Worm (Caenorhabditis elegans): ENCODE data around the gene ZK177.11.

- peak; percentile 99 for TF ChIP-seq ces-1 (GFP tag; optimal IDR thresholded peaks at IDR 0.05)
- TF ChIP-seq zip-8 (tag; optimal IDR thresholded peaks at IDR 0.05), result no peak
- no peak for TF ChIP-seq nhr-76 (tag; optimal IDR thresholded peaks at IDR 0.05)
- TF ChIP-seq snpc-4 (tag; optimal IDR thresholded peaks at IDR 0.05), result no peak
- peak; percentile 80 for TF ChIP-seq elt-3 (tag; optimal IDR thresholded peaks at IDR 0.05)
- peak; percentile 55 for TF ChIP-seq unc-39 (tag; optimal IDR thresholded peaks at IDR 0.05)
- TF ChIP-seq nhr-12 (tag; optimal IDR thresholded peaks at IDR 0.05), result peak; percentile 89
Observed at ce11 chrII:5543476-5544144, 20.9 kb downstream of the ZK177.11 start.
